Worm (Caenorhabditis elegans) whole organism, late embryonic: Measurements from ENCODE around the gene ador-1.

Experiments
- Y22D7AL.16 ChIP-seq: sonication (generic microtip); optimal IDR thresholded peaks from 2 replicates; lab custom pipeline; 2016; ENCODE audit warnings: missing genetic modification characterization, missing compliant biosample characterization
- ceh-2 ChIP-seq: sonication (generic microtip); optimal IDR thresholded peaks from 2 replicates; lab custom pipeline; 2016; ENCODE audit warnings: missing genotype, missing genetic modification characterization, missing compliant biosample characterization
- ceh-31 ChIP-seq: sonication (generic microtip); optimal IDR thresholded peaks from 2 replicates; lab custom pipeline; 2016; ENCODE audit warnings: missing genetic modification characterization, missing compliant biosample characterization
- dmd-4 ChIP-seq: sonication (generic microtip); optimal IDR thresholded peaks from 2 replicates; lab custom pipeline; 2016; ENCODE audit warnings: borderline replicate concordance, missing genetic modification characterization, missing compliant biosample characterization
- ets-4 ChIP-seq: sonication (generic microtip); optimal IDR thresholded peaks from 2 replicates; lab custom pipeline; 2016; ENCODE audit warnings: missing genetic modification characterization, missing compliant biosample characterization
- fkh-10 ChIP-seq: fragments of 150-350 bp; optimal IDR thresholded peaks from 2 replicates; lab custom pipeline; 2014; ENCODE audit warnings: missing biosample characterization, missing genetic modification reagents, missing genetic modification characterization
- mec-3 ChIP-seq: sonication (generic microtip); optimal IDR thresholded peaks from 2 replicates; lab custom pipeline; 2016; ENCODE audit warnings: borderline replicate concordance, missing genetic modification characterization, missing compliant biosample characterization
- nhr-11 ChIP-seq: fragments of 150-350 bp; optimal IDR thresholded peaks from 2 replicates; lab custom pipeline; 2014; ENCODE audit warnings: missing biosample characterization, missing genetic modification characterization
- npax-4 ChIP-seq: sonication (generic microtip); optimal IDR thresholded peaks from 2 replicates; lab custom pipeline; 2016; ENCODE audit warnings: missing genetic modification characterization, missing compliant biosample characterization
- pat-9 ChIP-seq: fragments of 200-800 bp; sonication (Bioruptor generic); optimal IDR thresholded peaks from 2 replicates; lab custom pipeline; 2018; ENCODE audit warnings: mild to moderate bottlenecking, missing genetic modification characterization, moderate library complexity, missing compliant biosample characterization
- pha-4 ChIP-seq: fragments of 150-350 bp; optimal IDR thresholded peaks from 2 replicates; lab custom pipeline; 2018; ENCODE audit warnings: missing biosample characterization, missing genetic modification reagents, missing genetic modification characterization
- pqm-1 ChIP-seq: sonication (generic microtip); optimal IDR thresholded peaks from 2 replicates; lab custom pipeline; 2016; ENCODE audit warnings: missing genetic modification characterization, missing compliant biosample characterization
- unc-86 ChIP-seq: sonication (generic microtip); optimal IDR thresholded peaks from 2 replicates; lab custom pipeline; 2016; ENCODE audit warnings: missing genetic modification characterization, missing compliant biosample characterization

DNA sequence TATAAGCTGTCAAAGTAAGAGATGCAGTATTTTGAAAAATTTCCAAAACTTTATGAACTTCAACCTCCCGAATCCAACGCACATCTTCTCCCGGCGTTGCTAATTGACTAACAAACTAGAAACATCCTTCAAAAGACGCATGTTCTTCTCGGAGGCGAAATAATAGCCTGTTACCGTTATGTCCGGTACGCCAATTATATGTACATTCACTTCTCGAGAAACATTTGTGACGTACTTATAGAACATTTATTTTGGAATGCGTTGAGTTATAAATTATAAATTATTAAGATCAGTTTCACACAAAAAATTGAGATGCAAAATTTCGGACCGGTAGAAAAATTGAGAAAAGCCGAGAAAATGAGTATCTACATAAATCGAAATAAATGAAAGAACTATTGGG lies 5.7 kb downstream of the ador-1 start, which contains the start of gene T21B4.3:
- no peak for TF ChIP-seq pqm-1 (tag; lab: Kevin White, UChicago)
- TF ChIP-seq ceh-31 (tag; lab: Kevin White, UChicago) = no peak
- TF ChIP-seq npax-4 (tag; lab: Kevin White, UChicago) = no peak
- no peak for TF ChIP-seq ets-4 (tag; lab: Kevin White, UChicago)
- no peak for TF ChIP-seq nhr-11
- TF ChIP-seq ceh-2 (tag; lab: Kevin White, UChicago) = no peak
- no peak for TF ChIP-seq fkh-10 (GFP tag; lab: Kevin White, UChicago)
- TF ChIP-seq pat-9 = no peak
- TF ChIP-seq dmd-4 (tag; lab: Kevin White, UChicago) = no peak
- no peak for TF ChIP-seq unc-86
- no peak for TF ChIP-seq pha-4
- no peak for TF ChIP-seq Y22D7AL.16 (tag; lab: Kevin White, UChicago)
- TF ChIP-seq mec-3 (tag; lab: Kevin White, UChicago) = no peak
